Worm (Caenorhabditis elegans) whole organism, L2 larva: ENCODE data around the gene clec-65.

Source experiments
- F13H6.1 ChIP-seq: sonication (generic microtip); optimal IDR thresholded peaks from 2 replicates; lab custom pipeline; 2016; ENCODE audit warnings: missing genetic modification characterization, missing compliant biosample characterization
- R02D3.7 ChIP-seq: fragments of 150-350 bp; optimal IDR thresholded peaks from 2 replicates; lab custom pipeline; 2014; ENCODE audit warnings: missing biosample characterization, missing genetic modification characterization
- Y55F3AM.14 ChIP-seq: fragments of 200-800 bp; sonication (Bioruptor generic); optimal IDR thresholded peaks from 2 replicates; lab custom pipeline; 2018; ENCODE audit warnings: mild to moderate bottlenecking, missing genetic modification characterization, missing compliant biosample characterization
- ZK546.5 ChIP-seq: sonication (generic microtip); optimal IDR thresholded peaks from 2 replicates; lab custom pipeline; 2017; ENCODE audit warnings: missing biosample characterization, missing genetic modification characterization
- alr-1 ChIP-seq: fragments of 150-350 bp; optimal IDR thresholded peaks from 2 replicates; lab custom pipeline; 2014; ENCODE audit warnings: missing biosample characterization, missing genetic modification characterization
- aly-2 ChIP-seq: fragments of 150-350 bp; optimal IDR thresholded peaks from 2 replicates; lab custom pipeline; 2014; ENCODE audit warnings: missing biosample characterization, missing genetic modification characterization
- ama-1 ChIP-seq: fragments of 150-350 bp; optimal IDR thresholded peaks from 2 replicates; lab custom pipeline; 2018; ENCODE audit warnings: inconsistent platforms
- blmp-1 ChIP-seq: sonication (generic microtip); optimal IDR thresholded peaks from 2 replicates; lab custom pipeline; 2017; ENCODE audit warnings: missing genetic modification characterization, mild to moderate bottlenecking, missing compliant biosample characterization, antibody characterized with exemption, moderate library complexity; ENCODE audit not compliant: insufficient read depth
- ceh-16 ChIP-seq: fragments of 150-350 bp; optimal IDR thresholded peaks from 2 replicates; lab custom pipeline; 2014; ENCODE audit warnings: missing biosample characterization, missing genetic modification characterization
- ceh-82 ChIP-seq: fragments of 150-350 bp; optimal IDR thresholded peaks from 2 replicates; lab custom pipeline; 2014; ENCODE audit warnings: missing biosample characterization, missing genetic modification characterization
- egl-27 ChIP-seq: sonication (generic microtip); optimal IDR thresholded peaks from 3 replicates; lab custom pipeline; 2017; ENCODE audit warnings: missing biosample characterization, missing genetic modification reagents, missing genetic modification characterization
- elt-1 ChIP-seq: fragments of 150-350 bp; optimal IDR thresholded peaks from 2 replicates; lab custom pipeline; 2014; ENCODE audit warnings: missing biosample characterization, missing genetic modification characterization
- elt-3 ChIP-seq: sonication (generic microtip); optimal IDR thresholded peaks from 2 replicates; lab custom pipeline; 2017; ENCODE audit warnings: missing biosample characterization, missing genetic modification characterization
- fos-1 ChIP-seq: fragments of 150-350 bp; optimal IDR thresholded peaks from 2 replicates; lab custom pipeline; 2014; ENCODE audit warnings: missing biosample characterization, missing genetic modification characterization
- gmeb-1 ChIP-seq: fragments of 150-350 bp; optimal IDR thresholded peaks from 2 replicates; lab custom pipeline; 2014; ENCODE audit warnings: missing biosample characterization, missing genetic modification characterization
- lin-11 ChIP-seq: fragments of 150-350 bp; sonication (generic microtip); optimal IDR thresholded peaks from 2 replicates; lab custom pipeline; 2014; ENCODE audit warnings: missing biosample characterization, missing genetic modification characterization, inconsistent platforms, mixed read lengths
- lin-13 ChIP-seq: fragments of 150-350 bp; optimal IDR thresholded peaks from 2 replicates; lab custom pipeline; 2014; ENCODE audit warnings: missing biosample characterization, missing genetic modification reagents, missing genetic modification characterization
- lsy-2 ChIP-seq, 2 experiments: fragments of 150-350 bp in 1 of 2; sonication (generic microtip) in 1 of 2; optimal IDR thresholded peaks; 2 replicates each; lab custom pipeline; 2014 to 2017; ENCODE audit warnings: missing biosample characterization in 2 of 2, missing genetic modification characterization in 2 of 2
- mab-5 ChIP-seq: fragments of 150-350 bp; optimal IDR thresholded peaks from 2 replicates; lab custom pipeline; 2014; ENCODE audit warnings: missing biosample characterization, missing genetic modification characterization
- mbf-1 ChIP-seq: sonication (generic microtip); optimal IDR thresholded peaks from 2 replicates; lab custom pipeline; 2017; ENCODE audit warnings: missing biosample characterization, missing genetic modification characterization
- mdl-1 ChIP-seq, 2 experiments: fragments of 150-350 bp in 1 of 2; sonication (generic microtip) in 1 of 2; optimal IDR thresholded peaks; 2 replicates each; lab custom pipeline; 2017; ENCODE audit warnings: missing biosample characterization in 2 of 2, missing genetic modification characterization in 2 of 2
- nhr-11 ChIP-seq: fragments of 150-350 bp; optimal IDR thresholded peaks from 2 replicates; lab custom pipeline; 2014; ENCODE audit warnings: missing biosample characterization, missing genetic modification characterization
- nhr-12 ChIP-seq: fragments of 150-350 bp; optimal IDR thresholded peaks from 2 replicates; lab custom pipeline; 2014; ENCODE audit warnings: missing biosample characterization, missing genetic modification characterization
- nhr-129 ChIP-seq: fragments of 150-350 bp; optimal IDR thresholded peaks from 2 replicates; lab custom pipeline; 2014; ENCODE audit warnings: missing biosample characterization, missing genetic modification characterization
- nhr-21 ChIP-seq: fragments of 150-350 bp; optimal IDR thresholded peaks from 2 replicates; lab custom pipeline; 2014; ENCODE audit warnings: missing biosample characterization, missing genetic modification characterization
- nhr-23 ChIP-seq: fragments of 150-350 bp; optimal IDR thresholded peaks from 2 replicates; lab custom pipeline; 2014; ENCODE audit warnings: missing biosample characterization, missing genetic modification reagents, missing genetic modification characterization
- nhr-237 ChIP-seq: fragments of 150-350 bp; optimal IDR thresholded peaks from 2 replicates; lab custom pipeline; 2014; ENCODE audit warnings: missing biosample characterization, missing genetic modification characterization
- nhr-77 ChIP-seq: fragments of 150-350 bp; optimal IDR thresholded peaks from 2 replicates; lab custom pipeline; 2014; ENCODE audit warnings: missing biosample characterization, missing genetic modification characterization
- peb-1 ChIP-seq: fragments of 150-350 bp; optimal IDR thresholded peaks from 2 replicates; lab custom pipeline; 2014; ENCODE audit warnings: missing biosample characterization, missing genetic modification characterization
- sem-4 ChIP-seq: fragments of 150-350 bp; optimal IDR thresholded peaks from 2 replicates; lab custom pipeline; 2014; ENCODE audit warnings: missing biosample characterization, missing genetic modification reagents, missing genetic modification characterization
- skn-1 ChIP-seq: sonication (generic microtip); optimal IDR thresholded peaks from 2 replicates; lab custom pipeline; 2017; ENCODE audit warnings: missing biosample characterization, missing genetic modification characterization
- sma-3 ChIP-seq: sonication (generic microtip); optimal IDR thresholded peaks from 2 replicates; lab custom pipeline; 2016; ENCODE audit warnings: missing genetic modification reagents, missing genetic modification characterization, missing compliant biosample characterization
- snpc-4 ChIP-seq: fragments of 150-350 bp; optimal IDR thresholded peaks from 2 replicates; lab custom pipeline; 2014; ENCODE audit warnings: missing biosample characterization, missing genetic modification characterization
- unc-39 ChIP-seq: fragments of 150-350 bp; optimal IDR thresholded peaks from 2 replicates; lab custom pipeline; 2014; ENCODE audit warnings: missing biosample characterization, missing genetic modification characterization
- unc-55 ChIP-seq: fragments of 150-350 bp; sonication (generic microtip); optimal IDR thresholded peaks from 3 replicates; lab custom pipeline; 2014; ENCODE audit warnings: missing biosample characterization, missing genetic modification reagents, missing genetic modification characterization
- unc-62 ChIP-seq: fragments of 150-350 bp; optimal IDR thresholded peaks from 2 replicates; lab custom pipeline; 2014; ENCODE audit warnings: missing biosample characterization, missing genetic modification reagents, missing genetic modification characterization
- zag-1 ChIP-seq: fragments of 150-350 bp; optimal IDR thresholded peaks from 2 replicates; lab custom pipeline; 2014; ENCODE audit warnings: missing biosample characterization, missing genetic modification characterization
- ztf-1 ChIP-seq: fragments of 200-800 bp; sonication (Bioruptor generic); conservative IDR thresholded peaks from 2 replicates; pipeline ENCODE4 v1.3.6; 2022; ENCODE audit warnings: missing genetic modification characterization, missing compliant biosample characterization
- ztf-4 ChIP-seq: fragments of 150-350 bp; optimal IDR thresholded peaks from 2 replicates; lab custom pipeline; 2014; ENCODE audit warnings: missing biosample characterization, missing genetic modification characterization

The clec-65 gene

DNA sequence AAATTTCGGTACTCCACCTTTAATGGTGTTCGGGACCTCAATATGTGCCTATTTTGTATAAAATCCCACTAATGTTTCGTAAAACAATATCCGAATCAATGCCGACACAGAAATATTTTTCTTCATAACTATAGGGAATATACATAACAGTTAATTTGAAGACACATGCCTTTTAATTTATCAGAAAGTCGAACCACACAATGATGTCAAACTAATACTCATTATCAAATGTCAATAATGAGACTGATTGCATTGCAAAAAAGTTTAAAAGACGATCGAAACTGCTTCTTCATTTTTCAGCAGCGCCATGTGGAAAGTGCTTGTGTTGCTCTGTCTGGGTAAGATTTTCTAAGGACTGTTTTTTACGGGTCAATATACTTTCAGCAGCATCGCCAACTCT is at the start of gene clec-65:
clec-65 (plus strand) TSS at position 301 of the 400 bp plus-strand sequence.
- TF ChIP-seq ceh-16 (tag; lab: Kevin White, UChicago) (no peak), fos-1 (tag; lab: Kevin White, UChicago) (peak; percentile 70)

DNA sequence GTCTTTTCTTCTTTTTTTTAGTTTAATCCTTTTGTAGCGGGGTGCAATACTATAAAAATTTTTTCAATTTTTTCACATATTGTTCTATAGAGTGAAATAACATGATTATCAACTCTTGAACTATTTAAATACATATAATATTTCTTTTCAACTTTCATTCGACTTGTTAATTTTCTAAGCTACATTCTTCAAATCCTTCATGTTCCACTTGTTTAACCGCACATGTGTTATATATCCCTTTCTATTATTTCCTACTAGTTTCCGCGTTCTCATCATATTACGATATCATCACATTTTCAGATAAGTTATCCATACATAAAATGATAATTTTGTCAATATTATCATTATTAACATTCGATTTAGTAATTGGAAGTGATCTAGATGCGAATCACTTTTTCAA is 45.2 kb upstream of the clec-65 start, which contains the start of gene Y46G5A.29:
Y46G5A.29 (plus strand) TSS at position 301 of the 400 bp plus-strand sequence.
- no peak for TF ChIP-seq elt-1
- no peak for TF ChIP-seq ztf-4 (tag; lab: Kevin White, UChicago)
- no peak for TF ChIP-seq lsy-2 (tag; optimal IDR thresholded peaks at IDR 0.05; lab: Kevin White, UChicago)
- no peak for TF ChIP-seq elt-3 (tag; lab: Kevin White, UChicago)
- TF ChIP-seq aly-2 (tag; lab: Kevin White, UChicago): no peak
- TF ChIP-seq R02D3.7 (tag; lab: Kevin White, UChicago): no peak
- TF ChIP-seq mab-5 (tag; lab: Kevin White, UChicago): no peak
- no peak for TF ChIP-seq F13H6.1 (tag; lab: Kevin White, UChicago)
- TF ChIP-seq mdl-1 (tag; optimal IDR thresholded peaks at IDR 0.05; lab: Kevin White, UChicago): no peak
- no peak for TF ChIP-seq nhr-23
- no peak for TF ChIP-seq lin-11 (tag; lab: Kevin White, UChicago)
- TF ChIP-seq snpc-4 (tag; lab: Kevin White, UChicago): no peak
- TF ChIP-seq nhr-237 (tag; lab: Kevin White, UChicago): no peak
- no peak for TF ChIP-seq skn-1 (tag; lab: Kevin White, UChicago)
- TF ChIP-seq unc-39 (tag; lab: Kevin White, UChicago): no peak
- no peak for TF ChIP-seq nhr-77 (tag; lab: Kevin White, UChicago)
- TF ChIP-seq sem-4 (tag; lab: Kevin White, UChicago): no peak
- no peak for TF ChIP-seq sma-3 (GFP tag; lab: Kevin White, UChicago)
- TF ChIP-seq nhr-12 (tag; lab: Kevin White, UChicago): no peak

DNA sequence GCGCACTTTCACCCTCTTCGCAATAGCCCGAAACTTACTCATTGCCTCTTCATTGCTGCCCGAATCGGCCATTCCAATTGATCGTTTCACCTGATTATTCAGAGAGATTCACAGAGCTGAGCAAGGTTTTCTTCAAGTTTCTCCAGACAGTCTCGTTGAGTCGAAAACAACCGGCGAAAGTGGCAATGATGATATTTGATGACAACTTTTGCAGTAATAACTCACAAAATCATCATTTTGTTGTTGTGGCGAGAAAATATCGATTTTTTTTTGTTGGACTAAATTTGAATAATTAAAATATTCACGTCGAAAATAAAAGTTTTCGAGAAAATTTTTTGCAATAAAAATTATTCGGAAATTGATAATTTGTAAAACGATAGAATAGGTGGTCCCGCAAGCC is 35.5 kb upstream of the clec-65 start, which contains the start of gene snf-5:
snf-5 (minus strand) TSS at position 182 of the 400 bp plus-strand sequence.
- TF ChIP-seq ZK546.5 (tag; lab: Kevin White, UChicago) (no peak), ama-1 (lab: Kevin White, UChicago) (no peak), lin-13 (GFP tag; lab: Kevin White, UChicago) (no peak), egl-27 (tag; lab: Kevin White, UChicago) (no peak), unc-55 (no peak), ceh-82 (tag; lab: Kevin White, UChicago) (no peak), Y55F3AM.14 (GFP tag; lab: Kevin White, UChicago) (no peak)

DNA sequence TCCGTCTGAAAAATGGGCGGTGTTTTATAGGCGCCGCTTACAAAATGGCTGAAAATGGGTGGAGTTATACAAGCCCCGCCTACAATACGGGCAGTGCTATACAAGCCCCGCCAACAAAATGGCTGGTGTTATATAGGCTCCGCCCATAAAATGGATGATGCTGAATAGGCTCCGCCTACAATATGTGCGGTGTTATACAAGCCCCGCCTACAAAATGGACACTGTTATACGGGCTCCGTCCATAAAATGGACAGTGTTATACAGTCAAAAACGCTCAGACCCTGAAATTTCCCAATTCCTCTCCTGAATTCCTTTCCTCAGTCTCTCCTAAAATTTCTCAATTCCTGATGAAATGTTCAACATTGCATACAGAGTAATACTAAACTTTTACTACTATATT is 35.0 kb upstream of the clec-65 start:
- TF ChIP-seq elt-1 (no peak), nhr-21 (no peak), peb-1 (tag; lab: Kevin White, UChicago) (no peak), aly-2 (tag; lab: Kevin White, UChicago) (no peak), lsy-2 (tag; optimal IDR thresholded peaks at IDR 0.05; lab: Kevin White, UChicago) (no peak), alr-1 (tag; lab: Kevin White, UChicago) (no peak), ztf-1 (GFP tag; lab: Robert Waterston, UW) (no peak), skn-1 (tag; lab: Kevin White, UChicago) (no peak), mab-5 (tag; lab: Kevin White, UChicago) (no peak), gmeb-1 (no peak), unc-62 (GFP tag; lab: Kevin White, UChicago) (no peak), elt-3 (tag; lab: Kevin White, UChicago) (no peak), ztf-4 (tag; lab: Kevin White, UChicago) (no peak), lin-11 (tag; lab: Kevin White, UChicago) (no peak), nhr-129 (tag; lab: Kevin White, UChicago) (no peak)

DNA sequence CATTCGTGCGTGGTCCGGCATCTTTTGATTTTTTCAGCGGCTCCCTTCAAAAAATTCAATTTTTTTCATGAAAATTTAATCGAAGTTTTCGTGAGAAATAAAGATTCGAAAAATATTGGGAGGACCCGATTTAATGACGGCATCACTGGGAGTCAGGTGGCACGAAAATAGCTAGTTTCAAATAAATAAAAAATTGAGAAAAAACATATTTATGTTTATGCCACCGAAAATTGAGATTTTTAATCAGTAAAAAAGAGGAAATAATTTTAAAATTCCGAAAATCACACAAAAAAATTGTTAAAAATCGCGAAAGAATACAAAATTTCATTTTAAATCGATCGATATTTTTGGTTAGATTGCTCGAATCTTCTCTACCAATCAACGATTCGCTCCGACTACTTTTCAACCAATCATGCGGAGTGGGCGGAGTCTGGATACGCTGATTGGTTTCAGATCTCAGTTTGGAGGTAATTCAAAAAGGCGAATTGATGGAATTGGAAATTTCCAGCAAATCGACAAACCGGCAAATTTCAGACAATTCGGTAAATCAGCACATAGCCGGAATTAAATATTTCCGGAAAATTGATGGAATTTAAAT is 23.0 kb upstream of the clec-65 start, which contains the start of gene gsy-1:
gsy-1 (minus strand) TSS at position 51 of the 598 bp plus-strand sequence.
- no peak for TF ChIP-seq nhr-77 (tag; lab: Kevin White, UChicago)
- no peak for TF ChIP-seq snpc-4 (tag; lab: Kevin White, UChicago)
- no peak for TF ChIP-seq nhr-11 (tag; lab: Kevin White, UChicago)
- TF ChIP-seq mab-5 (tag; lab: Kevin White, UChicago): no peak
- TF ChIP-seq sem-4 (tag; lab: Kevin White, UChicago): no peak
- TF ChIP-seq ceh-16 (tag; lab: Kevin White, UChicago): no peak
- TF ChIP-seq zag-1: no peak
- no peak for TF ChIP-seq ztf-4 (tag; lab: Kevin White, UChicago)
- TF ChIP-seq mbf-1 (tag; lab: Kevin White, UChicago): no peak
- no peak for TF ChIP-seq egl-27 (tag; lab: Kevin White, UChicago)
- no peak for TF ChIP-seq nhr-237 (tag; lab: Kevin White, UChicago)
- TF ChIP-seq elt-1: no peak
- TF ChIP-seq ZK546.5 (tag; lab: Kevin White, UChicago): no peak
- no peak for TF ChIP-seq R02D3.7 (tag; lab: Kevin White, UChicago)
- no peak for TF ChIP-seq gmeb-1
- TF ChIP-seq blmp-1: no peak
- TF ChIP-seq nhr-21: no peak
- TF ChIP-seq unc-39 (tag; lab: Kevin White, UChicago): no peak
- TF ChIP-seq lin-11 (tag; lab: Kevin White, UChicago): no peak
- no peak for TF ChIP-seq nhr-12 (tag; lab: Kevin White, UChicago)
